Worm (Caenorhabditis elegans): ENCODE results near the gene T27A8.3.

Gene T27A8.3

DNA sequence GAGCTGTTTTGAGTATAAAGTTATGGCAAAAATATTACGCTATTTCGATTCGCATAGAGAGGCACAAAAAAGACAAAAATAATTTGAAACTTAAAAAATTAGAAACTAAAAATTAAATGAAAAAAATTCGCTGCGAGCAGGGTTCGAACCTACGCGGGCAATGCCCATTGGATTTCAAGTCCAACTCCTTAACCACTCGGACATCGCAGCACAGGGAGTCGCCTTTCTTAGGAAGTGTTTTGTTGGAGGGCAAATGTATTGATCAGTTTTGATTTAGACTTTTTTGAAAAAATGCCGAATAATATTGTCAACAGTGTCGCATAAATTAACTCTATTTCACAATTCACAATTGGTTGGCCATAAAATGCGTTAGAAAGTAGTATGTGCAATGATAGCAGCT is 20.0 kb upstream of the T27A8.3 start (continued):
- no peak for TF ChIP-seq lin-35 (GFP tag; optimal IDR thresholded peaks at IDR 0.05)
- TF ChIP-seq chd-7 (tag; optimal IDR thresholded peaks at IDR 0.05), result no peak
- no peak for TF ChIP-seq ets-4 (GFP tag; optimal IDR thresholded peaks at IDR 0.05)
- no peak for TF ChIP-seq B0035.1 (tag; optimal IDR thresholded peaks at IDR 0.05)
- no peak for TF ChIP-seq Y56A3A.18 (GFP tag; IDR thresholded peaks at IDR 0.05)
- TF ChIP-seq die-1 (tag; optimal IDR thresholded peaks at IDR 0.05), result peak; percentile 51
- no peak for TF ChIP-seq F55B11.4 (tag; optimal IDR thresholded peaks at IDR 0.05; ENCODE audit: borderline replicate concordance, insufficient read depth)
- TF ChIP-seq B0261.1 (tag; optimal IDR thresholded peaks at IDR 0.05), result peak; percentile 69
- TF ChIP-seq ztf-18 (tag; optimal IDR thresholded peaks at IDR 0.05), result no peak
- peak; percentile 67; the same call in 1 of the 2 replicates for TF ChIP-seq pbrm-1 (GFP tag; IDR thresholded peaks at IDR 0.05)
- peak; percentile 47; the same call in 1 of the 2 replicates for TF ChIP-seq D2030.7 (GFP tag; IDR thresholded peaks at IDR 0.05)
- TF ChIP-seq mes-4 (tag; optimal IDR thresholded peaks at IDR 0.05), result peak; percentile 29
- TF ChIP-seq snpc-1.3 (tag; optimal IDR thresholded peaks at IDR 0.05; ENCODE audit: insufficient read depth), result peak; percentile 0
- TF ChIP-seq nfyb-1 (GFP tag; IDR thresholded peaks at IDR 0.05), result no peak
- TF ChIP-seq cebp-2 (GFP tag; IDR thresholded peaks at IDR 0.05), result no peak
- TF ChIP-seq snpc-4 (GFP tag; optimal IDR thresholded peaks at IDR 0.05), result no peak
- TF ChIP-seq snpc-4 (tag; optimal IDR thresholded peaks at IDR 0.05), result peak in 1 of 4 experiments; percentile 60

DNA sequence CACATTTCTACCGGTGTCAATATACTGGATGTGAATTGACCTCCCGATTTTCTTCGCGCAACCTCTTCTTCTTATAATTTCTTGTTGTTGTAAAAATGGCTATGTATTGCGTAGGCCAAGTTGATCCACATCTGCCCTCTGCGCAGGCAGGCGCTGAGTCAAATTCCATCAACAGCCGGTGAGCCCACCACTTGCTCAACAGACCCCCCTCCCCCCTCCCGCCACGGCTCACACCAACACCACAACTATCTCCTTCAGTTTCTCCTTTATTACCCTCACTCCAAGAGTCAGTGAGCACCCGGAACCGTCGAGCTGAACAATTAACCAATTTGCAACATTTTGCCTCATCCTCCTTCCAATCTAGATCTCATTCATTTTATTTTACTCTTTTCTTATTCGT is 18.2 kb upstream of the T27A8.3 start:
- no peak for TF ChIP-seq mes-4 (tag; optimal IDR thresholded peaks at IDR 0.05)
- TF ChIP-seq T26A5.8 (tag; optimal IDR thresholded peaks at IDR 0.05), result no peak
- no peak for TF ChIP-seq lsl-1 (GFP tag; optimal IDR thresholded peaks at IDR 0.05)
- no peak for TF ChIP-seq die-1 (tag; optimal IDR thresholded peaks at IDR 0.05)
- TF ChIP-seq nhr-120 (GFP tag; IDR thresholded peaks at IDR 0.05), result 0 out of 2 replicates have a peak, but pooled peaks have one; percentile 12
- no peak for TF ChIP-seq B0035.1 (tag; optimal IDR thresholded peaks at IDR 0.05)
- TF ChIP-seq xnd-1 (tag; optimal IDR thresholded peaks at IDR 0.05), result no peak
- TF ChIP-seq ztf-6 (GFP tag; IDR thresholded peaks at IDR 0.05), result no peak
- no peak for TF ChIP-seq cebp-2 (GFP tag; IDR thresholded peaks at IDR 0.05)
- TF ChIP-seq ZK185.1 (tag; optimal IDR thresholded peaks at IDR 0.05; ENCODE audit: poor library complexity, severe bottlenecking), result no peak
- TF ChIP-seq zfh-2 (GFP tag; conservative IDR thresholded peaks at IDR 0.05), result peak; percentile 70

ce11 chrX:16046379-16046778 is 16.1 kb upstream of the T27A8.3 start:
- TF ChIP-seq nfyb-1 (GFP tag; IDR thresholded peaks at IDR 0.05) (no peak), ama-1 (optimal IDR thresholded peaks at IDR 0.05) (no peak), ama-1 (GFP tag; optimal IDR thresholded peaks at IDR 0.05) (no peak), F22D6.2 (tag; optimal IDR thresholded peaks at IDR 0.05) (no peak), zfh-2 (GFP tag; conservative IDR thresholded peaks at IDR 0.05) (no peak), mel-28 (tag; optimal IDR thresholded peaks at IDR 0.05; ENCODE audit: borderline replicate concordance) (no peak), Y79H2A.3 (GFP tag; conservative IDR thresholded peaks at IDR 0.05) (no peak), nhr-80 (tag; optimal IDR thresholded peaks at IDR 0.05) (no peak), F52B5.7 (tag; optimal IDR thresholded peaks at IDR 0.05) (no peak), mxl-1 (tag; optimal IDR thresholded peaks at IDR 0.05) (no peak), dpff-1 (tag; optimal IDR thresholded peaks at IDR 0.05) (no peak), Y67H2A.10 (GFP tag; conservative IDR thresholded peaks at IDR 0.05) (no peak), him-1 (tag; optimal IDR thresholded peaks at IDR 0.05) (no peak), tbp1 (GFP tag; optimal IDR thresholded peaks at IDR 0.05) (no peak), T26A5.8 (tag; optimal IDR thresholded peaks at IDR 0.05) (no peak), die-1 (tag; optimal IDR thresholded peaks at IDR 0.05) (no peak), rpc-1 (optimal IDR thresholded peaks at IDR 0.05) (no peak), rpc-1 (tag; optimal IDR thresholded peaks at IDR 0.05) (no peak), ceh-79 (tag; optimal IDR thresholded peaks at IDR 0.05) (no peak), xnd-1 (tag; optimal IDR thresholded peaks at IDR 0.05) (no peak), F57A8.1 (GFP tag; optimal IDR thresholded peaks at IDR 0.05) (no peak)
